Fruit fly (Drosophila melanogaster): ENCODE data around the gene CG15332.

The CG15332 gene

DNA sequence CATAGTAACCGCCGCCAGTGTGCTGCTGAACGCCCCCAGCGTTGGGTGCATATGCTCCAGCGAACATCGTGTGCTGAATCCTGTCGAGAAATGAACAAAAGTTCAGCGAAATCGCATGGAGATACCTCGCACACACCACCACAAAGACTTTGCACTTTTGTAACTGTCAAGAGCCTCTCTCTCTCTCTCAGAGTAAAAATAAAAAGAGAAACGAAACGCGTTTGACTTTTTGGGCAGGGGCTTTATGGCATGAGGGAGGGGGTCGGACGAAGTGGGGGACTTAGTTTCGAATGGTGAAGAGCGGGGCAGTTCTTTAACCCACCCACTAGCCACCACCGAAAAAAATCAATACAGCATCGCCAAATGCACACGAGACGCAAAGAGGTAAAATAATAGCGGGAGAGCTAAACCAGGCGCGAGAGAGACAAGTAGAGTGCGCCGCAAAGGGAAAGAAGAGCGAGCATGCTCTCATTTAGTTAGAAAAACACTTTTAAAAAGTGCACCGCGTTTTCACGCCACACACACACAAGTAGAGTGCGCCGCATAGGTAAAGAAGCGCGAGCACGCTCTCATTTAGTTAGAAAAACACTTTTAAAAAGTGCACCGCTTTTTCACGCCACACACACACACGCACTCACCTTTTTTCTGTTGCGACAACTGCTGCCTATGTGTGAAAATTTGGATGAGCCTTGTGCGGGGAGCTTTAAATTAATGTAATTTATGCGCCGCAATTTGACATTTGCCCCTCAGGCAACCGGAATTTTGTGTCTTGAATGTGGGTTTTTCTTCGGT, 25.4 kb downstream of the CG15332 start:
- TF ChIP-seq spab (GFP tag; optimal IDR thresholded peaks at IDR 0.05) (no peak), CG10631 (GFP tag; optimal IDR thresholded peaks at IDR 0.05) (no peak), eg (GFP tag; IDR thresholded peaks at IDR 0.05) (peak; percentile 47; the same call in 1 of the 3 replicates), CG15336 (GFP tag; IDR thresholded peaks at IDR 0.05) (peak; percentile 27; the same call in 1 of the 2 replicates), lz (GFP tag; optimal IDR thresholded peaks at IDR 0.05) (no peak), Ets21C (GFP tag; optimal IDR thresholded peaks at IDR 0.05) (no peak), CG6808 (GFP tag; optimal IDR thresholded peaks at IDR 0.05) (peak; percentile 45), dsx (GFP tag; optimal IDR thresholded peaks at IDR 0.05; ENCODE audit: poor library complexity, severe bottlenecking) (peak; percentile 14), CG6276 (GFP tag; optimal IDR thresholded peaks at IDR 0.05) (peak; percentile 38), Eip78C (GFP tag) (peak; percentile 67), svp (GFP tag) (peak; percentile 70), CG6854 (GFP tag; optimal IDR thresholded peaks at IDR 0.05) (peak; percentile 61), ss (GFP tag; optimal IDR thresholded peaks at IDR 0.05) (peak; percentile 23 to 62)

DNA sequence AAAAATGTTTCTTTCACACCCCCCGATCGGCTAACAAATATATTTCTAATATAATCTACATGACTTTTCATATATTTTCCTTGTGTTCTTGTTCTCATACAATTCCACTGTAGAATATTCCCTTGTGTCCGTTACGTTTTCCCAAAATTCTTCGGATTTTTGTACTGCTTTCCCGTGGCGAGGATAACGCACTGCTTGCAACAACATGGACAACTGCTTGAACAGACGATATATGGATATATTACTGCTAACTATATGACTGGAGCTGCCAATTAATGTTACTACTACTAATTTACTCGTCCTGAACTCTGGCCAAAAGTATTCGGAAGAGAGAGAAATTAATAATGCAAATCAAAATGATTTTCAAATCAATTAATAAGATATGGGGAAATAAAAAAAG, 30.9 kb downstream of the CG15332 start:
- TF ChIP-seq spab (GFP tag; optimal IDR thresholded peaks at IDR 0.05) = no peak
- no peak for TF ChIP-seq CG4318 (GFP tag; optimal IDR thresholded peaks at IDR 0.05)
- TF ChIP-seq dac (GFP tag; optimal IDR thresholded peaks at IDR 0.05) = no peak
- TF ChIP-seq svp (GFP tag) = peak; percentile 32
- TF ChIP-seq CG6792 (GFP tag; optimal IDR thresholded peaks at IDR 0.05) = no peak

DNA sequence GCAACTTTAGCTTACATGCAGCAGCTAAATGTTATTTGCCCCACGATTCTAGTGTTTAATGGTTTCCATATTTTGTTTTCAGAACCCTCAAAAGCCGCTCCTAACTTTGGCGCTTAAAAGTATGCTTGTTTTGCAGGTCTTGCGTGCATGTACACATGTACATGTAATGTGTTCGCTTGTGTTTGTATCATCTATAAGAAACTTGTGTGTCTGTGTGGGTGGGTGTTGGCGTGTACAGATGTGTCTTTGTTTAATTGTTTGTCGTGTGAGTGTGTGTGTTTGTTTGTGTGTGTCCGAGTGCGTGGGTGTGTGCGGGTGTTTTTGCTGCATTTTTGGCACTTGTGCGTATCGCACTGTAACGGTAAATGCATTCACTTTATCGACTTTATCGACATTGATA, 32.7 kb downstream of the CG15332 start:
- no peak for TF ChIP-seq CG4318 (GFP tag; optimal IDR thresholded peaks at IDR 0.05)
- TF ChIP-seq Sox14 (GFP tag; optimal IDR thresholded peaks at IDR 0.05) = peak; percentile 30
- TF ChIP-seq dsx (GFP tag; optimal IDR thresholded peaks at IDR 0.05; ENCODE audit: poor library complexity, severe bottlenecking) = peak; percentile 10

DNA sequence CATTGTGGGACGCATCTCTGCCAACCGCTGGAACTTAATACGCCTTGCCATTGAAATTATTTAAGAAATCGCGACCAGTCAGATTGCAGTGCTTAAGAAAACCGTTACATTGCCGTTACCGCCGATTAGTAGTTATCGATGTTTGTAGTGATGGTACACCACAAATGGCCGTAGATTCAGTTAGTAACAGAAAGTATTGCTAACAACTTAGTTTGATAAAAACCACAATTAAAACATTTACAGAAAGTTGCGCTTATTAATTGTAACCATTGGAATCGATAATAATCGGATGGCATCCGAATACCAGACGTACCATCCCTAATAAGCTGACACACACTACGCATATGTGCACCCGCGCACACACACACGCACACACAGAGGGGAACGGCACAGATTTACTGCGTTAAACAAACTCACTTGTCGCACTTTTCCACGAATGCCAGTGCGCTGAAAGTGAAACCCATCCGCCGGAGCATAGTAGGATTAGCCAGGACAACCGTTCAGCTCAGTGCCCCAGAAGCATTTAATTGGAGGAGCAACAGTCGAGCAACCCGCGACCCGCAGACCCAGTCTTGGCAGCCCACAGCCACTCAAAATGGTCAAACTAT, 35.6 kb downstream of the CG15332 start, which contains the start of the genes hdm and Ykt6:
Gene hdm, minus strand, starts transcription at position 51 of the 608 bp plus-strand sequence.
Gene Ykt6, plus strand, starts transcription at position 329 of the 608 bp plus-strand sequence.
- TF ChIP-seq net (GFP tag; optimal IDR thresholded peaks at IDR 0.05) (peak; percentile 55), CG10631 (GFP tag; optimal IDR thresholded peaks at IDR 0.05) (peak; percentile 81), lz (GFP tag; optimal IDR thresholded peaks at IDR 0.05) (peak; percentile 80), dsx (GFP tag; optimal IDR thresholded peaks at IDR 0.05; ENCODE audit: poor library complexity, severe bottlenecking) (peak; percentile 25), CG6854 (GFP tag; optimal IDR thresholded peaks at IDR 0.05) (no peak), Ets21C (GFP tag; optimal IDR thresholded peaks at IDR 0.05) (peak; percentile 65), Sox14 (GFP tag; optimal IDR thresholded peaks at IDR 0.05) (peak; percentile 73), CG15336 (GFP tag; IDR thresholded peaks at IDR 0.05) (peak; percentile 52; the same call in 1 of the 2 replicates), CG6792 (GFP tag; optimal IDR thresholded peaks at IDR 0.05) (peak; percentile 63), CG11902 (GFP tag; optimal IDR thresholded peaks at IDR 0.05) (peak; percentile 27), Ets96B (tag; optimal IDR thresholded peaks at IDR 0.05) (peak; percentile 62), CG11294 (GFP tag; IDR thresholded peaks at IDR 0.05) (peak; percentile 45; the same call in 1 of the 2 replicates), CG8319 (GFP tag; optimal IDR thresholded peaks at IDR 0.05) (peak; percentile 45), CG6808 (GFP tag; optimal IDR thresholded peaks at IDR 0.05) (no peak), fkh (GFP tag; optimal IDR thresholded peaks at IDR 0.05) (peak; percentile 77), CG31627 (GFP tag; optimal IDR thresholded peaks at IDR 0.05) (peak; percentile 79), CG1621 (tag; optimal IDR thresholded peaks at IDR 0.05) (peak; percentile 57), Sox15 (GFP tag; optimal IDR thresholded peaks at IDR 0.05) (peak; percentile 55), CG9139 (GFP tag; optimal IDR thresholded peaks at IDR 0.05) (no peak), CG6276 (GFP tag; optimal IDR thresholded peaks at IDR 0.05) (no peak), CG3032 (tag; optimal IDR thresholded peaks at IDR 0.05) (peak; percentile 64), Hr38 (GFP tag; optimal IDR thresholded peaks at IDR 0.05) (peak; percentile 23), Hr39 (GFP tag; optimal IDR thresholded peaks at IDR 0.05) (no peak), pdm3 (GFP tag; optimal IDR thresholded peaks at IDR 0.05) (no peak), fd59A (GFP tag; optimal IDR thresholded peaks at IDR 0.05) (peak; percentile 28), CG7368 (GFP tag; optimal IDR thresholded peaks at IDR 0.05) (peak; percentile 70), svp (GFP tag) (peak; percentile 85), Sox102F (GFP tag; optimal IDR thresholded peaks at IDR 0.05) (no peak), CG11762 (GFP tag; optimal IDR thresholded peaks at IDR 0.05; ENCODE audit: insufficient read depth) (peak; percentile 35), topi (GFP tag; optimal IDR thresholded peaks at IDR 0.05) (peak; percentile 78), esn (GFP tag; optimal IDR thresholded peaks at IDR 0.05) (peak; percentile 80), Lpt (GFP tag; optimal IDR thresholded peaks at IDR 0.05) (peak; percentile 27), cyc (GFP tag; optimal IDR thresholded peaks at IDR 0.05) (peak; percentile 81), acj6 (GFP tag; optimal IDR thresholded peaks at IDR 0.05) (peak; percentile 71), Gug (GFP tag; IDR thresholded peaks at IDR 0.05) (peak; percentile 59), Eip78C (GFP tag) (peak; percentile 82)

Data from whole organism, prepupa.